Worm (Caenorhabditis elegans) whole organism, mixed stage, embryonic: ENCODE data around the gene sri-1.

ENCODE experiments used
- M03D4.4 ChIP-seq: sonication (generic microtip); optimal IDR thresholded peaks from 2 replicates; lab custom pipeline; 2017; ENCODE audit warnings: mild to moderate bottlenecking, missing genetic modification characterization, missing compliant biosample characterization
- bed-3 ChIP-seq: fragments of 200-800 bp; sonication (Bioruptor generic); optimal IDR thresholded peaks from 3 replicates; lab custom pipeline; 2018; ENCODE audit warnings: mild to moderate bottlenecking, missing genetic modification characterization, moderate library complexity, missing compliant biosample characterization
- blmp-1 ChIP-seq: fragments of 150-350 bp; optimal IDR thresholded peaks from 2 replicates; lab custom pipeline; 2014; ENCODE audit warnings: missing biosample characterization, missing genetic modification characterization
- ceh-39 ChIP-seq: fragments of 150-350 bp; optimal IDR thresholded peaks from 2 replicates; lab custom pipeline; 2014; ENCODE audit warnings: missing biosample characterization, missing genetic modification characterization
- ceh-43 ChIP-seq: fragments of 200-800 bp; sonication (Bioruptor generic); optimal IDR thresholded peaks from 2 replicates; lab custom pipeline; 2018; ENCODE audit warnings: mild to moderate bottlenecking, missing genetic modification characterization, moderate library complexity, missing compliant biosample characterization
- ceh-83 ChIP-seq: fragments of 200-800 bp; sonication (Bioruptor generic); optimal IDR thresholded peaks from 2 replicates; lab custom pipeline; 2018; ENCODE audit warnings: mild to moderate bottlenecking, missing genetic modification characterization, missing compliant biosample characterization
- ces-1 ChIP-seq: fragments of 150-350 bp; optimal IDR thresholded peaks from 2 replicates; lab custom pipeline; 2014; ENCODE audit warnings: missing biosample characterization, missing genetic modification reagents, missing genetic modification characterization
- cnd-1 ChIP-seq: fragments of 200-800 bp; sonication (Bioruptor generic); optimal IDR thresholded peaks from 2 replicates; lab custom pipeline; 2018; ENCODE audit warnings: mild to moderate bottlenecking, missing genetic modification characterization, missing compliant biosample characterization
- elt-3 ChIP-seq: fragments of 150-350 bp; optimal IDR thresholded peaks from 2 replicates; lab custom pipeline; 2014; ENCODE audit warnings: missing biosample characterization, missing genetic modification characterization
- flh-1 ChIP-seq: fragments of 200-800 bp; sonication (Bioruptor generic); optimal IDR thresholded peaks from 2 replicates; lab custom pipeline; 2018; ENCODE audit warnings: mild to moderate bottlenecking, missing genetic modification characterization, moderate library complexity, missing compliant biosample characterization
- hlh-1 ChIP-seq: fragments of 150-350 bp; optimal IDR thresholded peaks from 2 replicates; lab custom pipeline; 2014; ENCODE audit warnings: missing biosample characterization, missing genetic modification reagents, missing genetic modification characterization
- lin-13 ChIP-seq: fragments of 150-350 bp; optimal IDR thresholded peaks from 2 replicates; lab custom pipeline; 2014; ENCODE audit warnings: missing biosample characterization, missing genetic modification characterization
- lin-32 ChIP-seq: fragments of 200-800 bp; sonication (Bioruptor generic); optimal IDR thresholded peaks from 2 replicates; lab custom pipeline; 2018; ENCODE audit warnings: mild to moderate bottlenecking, missing genetic modification characterization, missing compliant biosample characterization
- lsy-2 ChIP-seq: fragments of 150-350 bp; optimal IDR thresholded peaks from 2 replicates; lab custom pipeline; 2014; ENCODE audit warnings: missing biosample characterization, missing genetic modification characterization
- mab-5 ChIP-seq: fragments of 150-350 bp; optimal IDR thresholded peaks from 2 replicates; lab custom pipeline; 2014; ENCODE audit warnings: missing biosample characterization, missing genetic modification characterization
- mep-1 ChIP-seq: fragments of 150-350 bp; optimal IDR thresholded peaks from 2 replicates; lab custom pipeline; 2017; ENCODE audit warnings: missing biosample characterization, missing genetic modification reagents, missing genetic modification characterization, inconsistent platforms
- mls-2 ChIP-seq: sonication (generic microtip); optimal IDR thresholded peaks from 2 replicates; lab custom pipeline; 2016; ENCODE audit warnings: mild to moderate bottlenecking, missing genetic modification characterization, moderate library complexity, missing compliant biosample characterization
- nhr-12 ChIP-seq: fragments of 150-350 bp; optimal IDR thresholded peaks from 2 replicates; lab custom pipeline; 2014; ENCODE audit warnings: missing biosample characterization, missing genetic modification characterization
- nhr-237 ChIP-seq: fragments of 150-350 bp; optimal IDR thresholded peaks from 2 replicates; lab custom pipeline; 2014; ENCODE audit warnings: missing biosample characterization, missing genetic modification characterization
- nhr-28 ChIP-seq: fragments of 150-350 bp; optimal IDR thresholded peaks from 2 replicates; lab custom pipeline; 2014; ENCODE audit warnings: missing biosample characterization, missing genetic modification characterization
- nhr-76 ChIP-seq: sonication (generic microtip); optimal IDR thresholded peaks from 2 replicates; lab custom pipeline; 2017; ENCODE audit warnings: missing biosample characterization, missing genetic modification characterization
- pha-4 ChIP-seq: fragments of 150-350 bp; optimal IDR thresholded peaks from 2 replicates; lab custom pipeline; 2018; ENCODE audit warnings: missing biosample characterization, missing genetic modification reagents, missing genetic modification characterization
- sem-2 ChIP-seq: fragments of 200-800 bp; sonication (Bioruptor generic); optimal IDR thresholded peaks from 2 replicates; lab custom pipeline; 2018; ENCODE audit warnings: mild to moderate bottlenecking, missing genetic modification characterization, missing compliant biosample characterization
- snpc-4 ChIP-seq: fragments of 150-350 bp; optimal IDR thresholded peaks from 2 replicates; lab custom pipeline; 2014; ENCODE audit warnings: missing biosample characterization, missing genetic modification characterization
- sptf-1 ChIP-seq: sonication (generic microtip); optimal IDR thresholded peaks from 2 replicates; lab custom pipeline; 2017; ENCODE audit warnings: mild to moderate bottlenecking, missing genetic modification characterization, moderate library complexity, missing compliant biosample characterization
- tbx-8 ChIP-seq: fragments of 200-800 bp; sonication (Bioruptor generic); optimal IDR thresholded peaks from 2 replicates; lab custom pipeline; 2018; ENCODE audit warnings: mild to moderate bottlenecking, missing genetic modification characterization, moderate library complexity, missing compliant biosample characterization
- unc-120 ChIP-seq: sonication (generic microtip); optimal IDR thresholded peaks from 2 replicates; lab custom pipeline; 2017; ENCODE audit warnings: missing genetic modification characterization, missing compliant biosample characterization; ENCODE audit not compliant: poor library complexity, severe bottlenecking
- unc-39 ChIP-seq: fragments of 150-350 bp; optimal IDR thresholded peaks from 2 replicates; lab custom pipeline; 2014; ENCODE audit warnings: missing biosample characterization, missing genetic modification characterization
- unc-62 ChIP-seq: fragments of 150-350 bp; optimal IDR thresholded peaks from 2 replicates; lab custom pipeline; 2014; ENCODE audit warnings: missing biosample characterization, missing genetic modification reagents, missing genetic modification characterization
- zip-8 ChIP-seq: fragments of 150-350 bp; optimal IDR thresholded peaks from 2 replicates; lab custom pipeline; 2014; ENCODE audit warnings: missing biosample characterization, missing genetic modification characterization
- ztf-11 ChIP-seq: fragments of 150-350 bp; optimal IDR thresholded peaks from 2 replicates; lab custom pipeline; 2014; ENCODE audit warnings: missing biosample characterization, missing genetic modification characterization

The sri-1 gene

DNA sequence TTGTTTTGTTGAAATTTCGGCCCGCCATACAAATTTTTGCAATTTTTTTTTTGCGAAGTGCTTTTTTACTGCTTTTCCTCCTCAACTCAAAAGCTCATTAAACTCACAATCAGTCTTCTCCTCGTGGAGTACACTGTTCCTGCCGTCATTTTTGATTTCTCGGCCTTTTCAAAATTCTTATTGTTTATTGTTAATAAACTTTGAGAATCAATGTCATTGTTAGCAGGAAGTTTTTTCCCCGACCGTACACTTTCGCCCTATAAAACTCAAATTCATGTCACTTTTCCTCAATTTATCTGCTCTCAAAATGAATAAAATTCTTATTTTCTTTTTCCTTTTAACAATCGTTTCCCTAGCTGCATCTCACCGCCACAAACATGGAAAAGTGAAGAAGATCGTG, 8.4 kb upstream of the sri-1 start, which contains the start of gene clec-232:
Gene clec-232 (plus strand): TSS at position 301 of the 400 bp plus-strand sequence.
- no peak for TF ChIP-seq cnd-1 (tag; lab: Kevin White, UChicago)
- TF ChIP-seq nhr-237 (tag; lab: Kevin White, UChicago): no peak
- TF ChIP-seq ceh-39 (tag; lab: Kevin White, UChicago): no peak
- no peak for TF ChIP-seq lsy-2
- TF ChIP-seq bed-3: no peak
- no peak for TF ChIP-seq hlh-1 (tag; lab: Kevin White, UChicago)
- no peak for TF ChIP-seq tbx-8 (GFP tag; lab: Kevin White, UChicago)
- no peak for TF ChIP-seq pha-4 (tag; lab: Kevin White, UChicago)
- TF ChIP-seq nhr-28 (tag; lab: Kevin White, UChicago): no peak
- no peak for TF ChIP-seq unc-62 (GFP tag; lab: Kevin White, UChicago)
- TF ChIP-seq ceh-43 (GFP tag; lab: Kevin White, UChicago): no peak

DNA sequence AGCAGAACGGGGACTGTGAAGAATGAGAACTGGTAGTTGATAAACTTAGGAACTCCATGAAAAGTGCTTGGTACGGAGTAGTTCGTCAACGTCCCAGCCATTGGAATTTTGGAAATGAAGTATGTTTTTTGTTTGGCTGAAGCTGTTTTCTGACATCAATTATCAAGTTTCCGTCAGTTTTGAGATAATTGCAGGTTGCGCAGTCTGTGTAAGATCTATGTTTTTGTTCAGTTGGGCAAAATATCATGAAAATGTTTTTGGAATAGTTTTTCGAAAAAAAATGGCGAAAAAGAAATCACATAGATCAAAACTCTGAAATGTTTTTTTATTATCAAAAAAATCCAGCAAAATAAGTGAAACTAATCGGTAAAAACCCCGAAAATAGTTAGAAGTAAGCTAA, 7.4 kb upstream of the sri-1 start, which contains the start of gene sru-22:
Gene sru-22 (minus strand): TSS at position 101 of the 400 bp plus-strand sequence.
- no peak for TF ChIP-seq hlh-1 (tag; lab: Kevin White, UChicago)
- TF ChIP-seq nhr-237 (tag; lab: Kevin White, UChicago): no peak
- no peak for TF ChIP-seq lin-32 (GFP tag; lab: Kevin White, UChicago)
- no peak for TF ChIP-seq nhr-12

DNA sequence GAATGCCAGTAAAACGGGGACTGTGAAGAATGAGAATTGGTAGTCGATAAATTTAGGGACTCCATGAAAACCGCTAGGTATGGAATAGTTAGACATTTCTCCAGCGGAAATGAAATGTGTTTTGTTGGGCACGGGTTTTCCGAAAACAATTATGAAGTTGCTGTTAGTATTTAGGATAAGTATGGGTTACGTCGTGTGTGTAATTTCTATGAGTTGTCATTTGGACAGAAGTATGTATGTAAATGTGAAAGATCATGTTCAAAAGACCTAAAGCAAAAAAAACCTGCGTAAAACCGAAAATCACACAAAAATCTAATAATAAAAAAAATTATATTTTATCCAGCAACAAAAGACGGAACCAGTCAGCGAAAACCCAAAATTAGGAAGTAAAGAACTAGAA, 5.0 kb upstream of the sri-1 start, which contains the start of gene sru-23:
Gene sru-23 (minus strand): TSS at position 101 of the 400 bp plus-strand sequence.
- TF ChIP-seq unc-39: no peak
- TF ChIP-seq ceh-43 (GFP tag; lab: Kevin White, UChicago): no peak
- TF ChIP-seq nhr-28 (tag; lab: Kevin White, UChicago): no peak
- no peak for TF ChIP-seq bed-3
- TF ChIP-seq mab-5 (tag; lab: Kevin White, UChicago): no peak
- TF ChIP-seq hlh-1 (tag; lab: Kevin White, UChicago): no peak
- TF ChIP-seq cnd-1 (tag; lab: Kevin White, UChicago): no peak
- no peak for TF ChIP-seq sptf-1
- no peak for TF ChIP-seq ceh-39 (tag; lab: Kevin White, UChicago)
- no peak for TF ChIP-seq lsy-2
- TF ChIP-seq elt-3 (tag; lab: Kevin White, UChicago): no peak
- TF ChIP-seq pha-4 (tag; lab: Kevin White, UChicago): no peak
- no peak for TF ChIP-seq M03D4.4 (tag; lab: Kevin White, UChicago)
- no peak for TF ChIP-seq nhr-237 (tag; lab: Kevin White, UChicago)
- no peak for TF ChIP-seq unc-62 (GFP tag; lab: Kevin White, UChicago)
- TF ChIP-seq ceh-83 (GFP tag; lab: Kevin White, UChicago): no peak
- TF ChIP-seq flh-1 (GFP tag; lab: Kevin White, UChicago): no peak
- TF ChIP-seq mep-1 (tag; lab: Kevin White, UChicago): no peak
- no peak for TF ChIP-seq mls-2 (tag; lab: Kevin White, UChicago)
- TF ChIP-seq, all 35 proteins: peak for 0

DNA sequence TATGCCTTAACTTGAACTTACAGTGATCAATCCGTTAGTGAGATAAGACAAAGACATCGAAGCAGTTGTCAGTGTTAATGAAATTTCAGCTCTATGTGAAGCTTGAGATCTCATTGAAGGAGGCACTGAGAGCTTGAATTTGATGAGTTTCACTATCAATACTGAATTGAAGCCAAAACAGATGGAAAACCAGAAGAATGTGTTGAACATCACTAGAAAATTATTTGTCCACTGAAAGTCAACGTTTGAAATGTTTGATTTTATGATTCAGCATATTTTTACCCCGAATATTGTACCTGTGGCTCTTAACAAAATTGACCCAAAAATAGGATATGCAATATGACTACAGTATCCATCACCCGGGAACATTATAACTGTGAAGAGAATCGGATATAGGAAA, 3.4 kb upstream of the sri-1 start:
- TF ChIP-seq unc-120 (tag; lab: Kevin White, UChicago): no peak
- no peak for TF ChIP-seq lin-13 (tag; lab: Kevin White, UChicago)
- no peak for TF ChIP-seq nhr-237 (tag; lab: Kevin White, UChicago)
- no peak for TF ChIP-seq lsy-2
- no peak for TF ChIP-seq tbx-8 (GFP tag; lab: Kevin White, UChicago)
- no peak for TF ChIP-seq ceh-43 (GFP tag; lab: Kevin White, UChicago)
- no peak for TF ChIP-seq unc-62 (GFP tag; lab: Kevin White, UChicago)
- no peak for TF ChIP-seq lin-32 (GFP tag; lab: Kevin White, UChicago)
- TF ChIP-seq pha-4 (tag; lab: Kevin White, UChicago): no peak
- no peak for TF ChIP-seq ceh-39 (tag; lab: Kevin White, UChicago)

DNA sequence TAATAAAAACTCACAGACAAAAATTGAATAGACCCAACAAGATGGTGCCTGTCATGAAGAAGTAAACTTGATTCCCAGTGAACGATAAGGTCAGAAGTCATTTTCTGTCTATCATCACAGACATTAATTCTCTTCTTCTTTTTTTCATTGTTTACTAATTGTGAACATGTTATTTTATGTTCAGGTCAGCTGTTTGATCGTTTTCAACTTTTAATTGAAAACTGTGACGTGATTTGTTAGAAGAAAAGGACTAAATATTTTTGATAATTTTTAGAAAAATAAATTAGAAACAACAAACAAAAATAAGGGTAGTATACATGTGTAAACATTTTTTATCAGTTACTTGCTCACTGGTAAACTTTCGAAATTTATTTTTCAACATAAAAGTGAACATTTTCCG, 2.2 kb upstream of the sri-1 start, which contains the start of gene F36G9.7:
Gene F36G9.7 (minus strand): TSS at position 101 of the 400 bp plus-strand sequence.
- TF ChIP-seq zip-8: no peak
- no peak for TF ChIP-seq ceh-43 (GFP tag; lab: Kevin White, UChicago)
- TF ChIP-seq nhr-76 (tag; lab: Kevin White, UChicago): no peak
- TF ChIP-seq lin-32 (GFP tag; lab: Kevin White, UChicago): no peak
- TF ChIP-seq ztf-11 (tag; lab: Kevin White, UChicago): no peak
- no peak for TF ChIP-seq ces-1 (GFP tag; lab: Kevin White, UChicago)
- no peak for TF ChIP-seq unc-62 (GFP tag; lab: Kevin White, UChicago)
- TF ChIP-seq flh-1 (GFP tag; lab: Kevin White, UChicago): no peak
- no peak for TF ChIP-seq tbx-8 (GFP tag; lab: Kevin White, UChicago)
- TF ChIP-seq lin-13 (tag; lab: Kevin White, UChicago): no peak
- TF ChIP-seq sem-2 (GFP tag; lab: Kevin White, UChicago): no peak
- TF ChIP-seq blmp-1 (tag; lab: Kevin White, UChicago): no peak
- TF ChIP-seq mep-1 (tag; lab: Kevin White, UChicago): no peak
- no peak for TF ChIP-seq snpc-4
- no peak for TF ChIP-seq pha-4 (tag; lab: Kevin White, UChicago)
- no peak for TF ChIP-seq elt-3 (tag; lab: Kevin White, UChicago)
- TF ChIP-seq hlh-1 (tag; lab: Kevin White, UChicago): no peak
- TF ChIP-seq lsy-2: no peak
